Worm (Caenorhabditis elegans): ENCODE data around the gene F21D5.3.

DNA sequence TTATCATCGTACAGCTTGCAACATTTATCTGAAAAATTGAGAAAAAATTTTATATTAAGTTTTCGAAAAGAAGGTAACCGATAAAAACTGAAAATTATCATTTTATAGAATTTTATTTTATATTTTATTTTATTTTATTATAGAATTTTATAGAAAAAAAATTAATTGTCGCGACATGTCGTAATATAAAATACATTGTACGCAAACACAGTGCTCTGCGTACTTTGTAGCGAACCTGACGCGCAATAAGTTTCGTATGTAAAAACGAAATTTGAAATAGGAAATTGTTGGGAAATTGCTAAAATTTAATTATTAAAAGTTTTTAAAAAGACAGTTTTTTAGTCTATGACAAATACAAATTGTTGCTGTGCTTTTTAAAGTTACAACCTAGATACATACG, 39.1 kb upstream of the F21D5.3 start, which contains the start of the genes hst-1 and ints-6:
- TF ChIP-seq scrt-1 (GFP tag; IDR thresholded peaks at IDR 0.05) (no peak), ceh-13 (GFP tag; optimal IDR thresholded peaks at IDR 0.05) (no peak), ama-1 (optimal IDR thresholded peaks at IDR 0.05) (no peak), B0310.2 (tag; optimal IDR thresholded peaks at IDR 0.05) (no peak), hmbx-1 (tag; optimal IDR thresholded peaks at IDR 0.05) (no peak), tra-4 (tag; optimal IDR thresholded peaks at IDR 0.05) (no peak), sea-1 (GFP tag; conservative IDR thresholded peaks at IDR 0.05) (no peak), ceh-36 (tag; optimal IDR thresholded peaks at IDR 0.05) (no peak), F13C5.2 (tag; optimal IDR thresholded peaks at IDR 0.05) (no peak), flt-1 (GFP tag; IDR thresholded peaks at IDR 0.05) (no peak), hmg-4 (GFP tag; optimal IDR thresholded peaks at IDR 0.05) (no peak), pes-1 (GFP tag; IDR thresholded peaks at IDR 0.05) (no peak), hnd-1 (tag; optimal IDR thresholded peaks at IDR 0.05) (no peak), ets-7 (tag; optimal IDR thresholded peaks at IDR 0.05) (no peak)

All from whole organism, early embryonic.